Worm (Caenorhabditis elegans) whole organism, young adult: Measurements from ENCODE around the gene col-40.
A peak's percentile ranks its signal among the peaks of the same experiment; 100 is the strongest.

ENCODE experiments used
- C06A6.2 ChIP-seq: fragments of 200-800 bp; sonication (Bioruptor generic); conservative IDR thresholded peaks from 2 replicates; pipeline ENCODE4 v1.3.6; 2022; ENCODE audit warnings: missing genetic modification characterization, missing compliant biosample characterization
- C17E4.6 ChIP-seq: fragments of 200-800 bp; sonication (Bioruptor generic); IDR thresholded peaks from 2 replicates; pipeline ENCODE4 v1.3.6; 2022; ENCODE audit warnings: missing genetic modification reagents, missing genetic modification characterization, missing compliant biosample characterization
- D2030.7 ChIP-seq: fragments of 200-800 bp; sonication (Bioruptor generic); IDR thresholded peaks from 2 replicates; pipeline ENCODE4 v1.3.6; 2022; ENCODE audit warnings: missing genetic modification reagents, missing genetic modification characterization, missing compliant biosample characterization
- F37B4.10 ChIP-seq: fragments of 200-800 bp; sonication (Bioruptor generic); IDR thresholded peaks from 2 replicates; pipeline ENCODE4 v1.3.6; 2022; ENCODE audit warnings: missing genetic modification characterization, missing compliant biosample characterization
- F57A8.1 ChIP-seq: fragments of 200-800 bp; sonication (Bioruptor generic); optimal IDR thresholded peaks from 2 replicates; lab custom pipeline; 2018; ENCODE audit warnings: mild to moderate bottlenecking, missing genetic modification characterization, moderate library complexity, missing compliant biosample characterization
- K12H6.12 ChIP-seq: fragments of 200-800 bp; sonication (Bioruptor generic); optimal IDR thresholded peaks from 2 replicates; lab custom pipeline; 2018; ENCODE audit warnings: mild to moderate bottlenecking, missing genetic modification characterization, missing compliant biosample characterization
- Y56A3A.18 ChIP-seq: fragments of 200-800 bp; sonication (Bioruptor generic); IDR thresholded peaks from 2 replicates; pipeline ENCODE4 v1.3.6; 2022; ENCODE audit warnings: missing genetic modification reagents, missing genetic modification characterization, missing compliant biosample characterization
- Y67H2A.10 ChIP-seq: fragments of 200-800 bp; sonication (Bioruptor generic); conservative IDR thresholded peaks from 2 replicates; pipeline ENCODE4 v1.3.6; 2022; ENCODE audit warnings: missing genetic modification reagents, missing genetic modification characterization, missing compliant biosample characterization
- aptf-2 ChIP-seq: fragments of 200-800 bp; sonication (Bioruptor generic); conservative IDR thresholded peaks from 2 replicates; pipeline ENCODE4 v1.3.6; 2022; ENCODE audit warnings: missing genetic modification reagents, missing genetic modification characterization, missing compliant biosample characterization
- athp-1 ChIP-seq: sonication (generic microtip); optimal IDR thresholded peaks from 2 replicates; lab custom pipeline; 2017; ENCODE audit warnings: mild to moderate bottlenecking, missing genetic modification characterization, missing compliant biosample characterization
- attf-5 ChIP-seq: fragments of 200-800 bp; sonication (Bioruptor generic); optimal IDR thresholded peaks from 2 replicates; lab custom pipeline; 2018; ENCODE audit warnings: mild to moderate bottlenecking, missing genetic modification characterization, missing compliant biosample characterization
- attf-6 ChIP-seq: fragments of 200-800 bp; sonication (Bioruptor generic); IDR thresholded peaks from 2 replicates; pipeline ENCODE4 v1.3.6; 2022; ENCODE audit warnings: missing genetic modification reagents, missing genetic modification characterization, missing compliant biosample characterization
- bed-2 ChIP-seq: fragments of 200-800 bp; sonication (Bioruptor generic); IDR thresholded peaks from 2 replicates; pipeline ENCODE4 v1.3.6; 2022; ENCODE audit warnings: missing genetic modification reagents, missing genetic modification characterization, missing compliant biosample characterization
- cebp-1 ChIP-seq, 2 experiments: fragments of 200-800 bp in 1 of 2; sonication (Bioruptor generic) in 1 of 2; sonication (generic microtip) in 1 of 2; IDR thresholded peaks in 1 of 2; optimal IDR thresholded peaks in 1 of 2; 2 replicates each; pipeline versions ENCODE4 v1.3.6 to Lab custom; 2017 to 2022; ENCODE audit warnings: missing compliant biosample characterization in 2 of 2, missing genetic modification characterization in 2 of 2, mild to moderate bottlenecking in 1 of 2, missing genetic modification reagents in 1 of 2, moderate library complexity in 1 of 2
- ceh-100 ChIP-seq: fragments of 200-800 bp; sonication (Bioruptor generic); IDR thresholded peaks from 2 replicates; pipeline ENCODE4 v1.3.6; 2022; ENCODE audit warnings: missing genetic modification reagents, missing genetic modification characterization, missing compliant biosample characterization
- ceh-27 ChIP-seq: fragments of 200-800 bp; sonication (Bioruptor generic); optimal IDR thresholded peaks from 2 replicates; lab custom pipeline; 2018; ENCODE audit warnings: mild to moderate bottlenecking, missing genetic modification characterization, moderate library complexity, missing compliant biosample characterization
- ceh-79 ChIP-seq: sonication (generic microtip); optimal IDR thresholded peaks from 2 replicates; lab custom pipeline; 2017; ENCODE audit warnings: mild to moderate bottlenecking, missing genetic modification characterization, missing compliant biosample characterization
- chd-7 ChIP-seq: sonication (generic microtip); optimal IDR thresholded peaks from 2 replicates; lab custom pipeline; 2016; ENCODE audit warnings: mild to moderate bottlenecking, missing genetic modification characterization, moderate library complexity, missing compliant biosample characterization
- dox-1 ChIP-seq: fragments of 200-800 bp; sonication (Bioruptor generic); IDR thresholded peaks from 2 replicates; pipeline ENCODE4 v1.3.6; 2022; ENCODE audit warnings: missing genetic modification reagents, missing genetic modification characterization, missing compliant biosample characterization
- efl-1 ChIP-seq: fragments of 150-350 bp; optimal IDR thresholded peaks from 2 replicates; lab custom pipeline; 2014; ENCODE audit warnings: missing biosample characterization, missing genetic modification reagents, missing genetic modification characterization
- egrh-3 ChIP-seq: fragments of 200-800 bp; sonication (Bioruptor generic); IDR thresholded peaks from 2 replicates; pipeline ENCODE4 v1.3.6; 2022; ENCODE audit warnings: missing genetic modification reagents, missing genetic modification characterization, missing compliant biosample characterization
- ekl-4 ChIP-seq: fragments of 200-800 bp; sonication (Bioruptor generic); IDR thresholded peaks from 2 replicates; pipeline ENCODE4 v1.3.6; 2022; ENCODE audit warnings: missing genetic modification reagents, missing genetic modification characterization, missing compliant biosample characterization
- hmg-1.2 ChIP-seq: fragments of 200-800 bp; sonication (Bioruptor generic); IDR thresholded peaks from 2 replicates; pipeline ENCODE4 v1.3.6; 2022; ENCODE audit warnings: missing genetic modification reagents, missing genetic modification characterization, missing compliant biosample characterization
- let-526 ChIP-seq: fragments of 200-800 bp; sonication (Bioruptor generic); IDR thresholded peaks from 2 replicates; pipeline ENCODE4 v1.3.6; 2022; ENCODE audit warnings: missing genetic modification reagents, missing genetic modification characterization, missing compliant biosample characterization
- lin-35 ChIP-seq, 3 experiments: fragments of 150-350 bp in 2 of 3; sonication (generic microtip) in 1 of 3; optimal IDR thresholded peaks; 2 replicates each; lab custom pipeline; 2014 to 2018; ENCODE audit warnings: missing biosample characterization in 3 of 3, missing genetic modification characterization in 3 of 3, missing genetic modification reagents in 3 of 3
- lin-40 ChIP-seq: sonication (generic microtip); optimal IDR thresholded peaks from 2 replicates; lab custom pipeline; 2016; ENCODE audit warnings: missing genetic modification characterization, mild to moderate bottlenecking, missing compliant biosample characterization, missing genotype, missing genetic modification reagents
- lir-1 ChIP-seq: fragments of 200-800 bp; sonication (Bioruptor generic); conservative IDR thresholded peaks from 2 replicates; pipeline ENCODE4 v1.3.6; 2022; ENCODE audit warnings: missing genetic modification reagents, missing genetic modification characterization, missing compliant biosample characterization
- lsl-1 ChIP-seq: fragments of 200-800 bp; sonication (Bioruptor generic); optimal IDR thresholded peaks from 2 replicates; lab custom pipeline; 2018; ENCODE audit warnings: mild to moderate bottlenecking, missing genetic modification characterization, moderate library complexity, missing compliant biosample characterization
- madf-10 ChIP-seq: sonication (generic microtip); optimal IDR thresholded peaks from 2 replicates; lab custom pipeline; 2016; ENCODE audit warnings: mild to moderate bottlenecking, missing genetic modification characterization, missing compliant biosample characterization
- madf-3 ChIP-seq: fragments of 200-800 bp; sonication (Bioruptor generic); IDR thresholded peaks from 2 replicates; pipeline ENCODE4 v1.3.6; 2022; ENCODE audit warnings: missing genetic modification reagents, missing genetic modification characterization, missing compliant biosample characterization
- madf-6 ChIP-seq: fragments of 200-800 bp; sonication (Bioruptor generic); IDR thresholded peaks from 2 replicates; pipeline ENCODE4 v1.3.6; 2022; ENCODE audit warnings: missing genetic modification reagents, missing genetic modification characterization, missing compliant biosample characterization
- madf-8 ChIP-seq: fragments of 200-800 bp; sonication (Bioruptor generic); conservative IDR thresholded peaks from 2 replicates; pipeline ENCODE4 v1.3.6; 2022; ENCODE audit warnings: missing genetic modification reagents, missing genetic modification characterization, missing compliant biosample characterization
- mcd-1 ChIP-seq: fragments of 200-800 bp; sonication (Bioruptor generic); IDR thresholded peaks from 2 replicates; pipeline ENCODE4 v1.3.6; 2022; ENCODE audit warnings: missing genetic modification reagents, missing genetic modification characterization, missing compliant biosample characterization
- pbrm-1 ChIP-seq: fragments of 200-800 bp; sonication (Bioruptor generic); IDR thresholded peaks from 2 replicates; pipeline ENCODE4 v1.3.6; 2022; ENCODE audit warnings: missing genetic modification reagents, missing genetic modification characterization, missing compliant biosample characterization
- rcor-1 ChIP-seq: fragments of 200-800 bp; sonication (Bioruptor generic); IDR thresholded peaks from 2 replicates; pipeline ENCODE4 v1.3.6; 2022; ENCODE audit warnings: missing genetic modification reagents, missing genetic modification characterization, missing compliant biosample characterization
- sea-2 ChIP-seq: fragments of 200-800 bp; sonication (Bioruptor generic); IDR thresholded peaks from 2 replicates; pipeline ENCODE4 v1.3.6; 2022; ENCODE audit warnings: missing genetic modification characterization, missing compliant biosample characterization
- snpc-3.4 ChIP-seq: sonication (generic microtip); optimal IDR thresholded peaks from 2 replicates; lab custom pipeline; 2017; ENCODE audit warnings: missing genetic modification characterization, mild to moderate bottlenecking, missing compliant biosample characterization, antibody characterized with exemption, moderate library complexity, missing genotype, missing genetic modification reagents
- tbp1 ChIP-seq: fragments of 200-800 bp; sonication (Bioruptor generic); optimal IDR thresholded peaks from 2 replicates; lab custom pipeline; 2018; ENCODE audit warnings: mild to moderate bottlenecking, missing genetic modification characterization, missing compliant biosample characterization
- tlf-1 ChIP-seq: fragments of 200-800 bp; sonication (Bioruptor generic); optimal IDR thresholded peaks from 2 replicates; lab custom pipeline; 2018; ENCODE audit warnings: mild to moderate bottlenecking, missing genetic modification characterization, missing compliant biosample characterization
- unc-130 ChIP-seq: sonication (generic microtip); optimal IDR thresholded peaks from 2 replicates; lab custom pipeline; 2016; ENCODE audit warnings: missing genetic modification reagents, missing genetic modification characterization, missing compliant biosample characterization
- zim-3 ChIP-seq: sonication (generic microtip); optimal IDR thresholded peaks from 2 replicates; lab custom pipeline; 2017; ENCODE audit warnings: mild to moderate bottlenecking, missing genetic modification characterization, moderate library complexity, missing compliant biosample characterization
- ztf-18 ChIP-seq: sonication (generic microtip); optimal IDR thresholded peaks from 2 replicates; lab custom pipeline; 2016; ENCODE audit warnings: missing genotype, mild to moderate bottlenecking, missing genetic modification characterization, missing compliant biosample characterization
- ztf-25 ChIP-seq: fragments of 200-800 bp; sonication (Bioruptor generic); IDR thresholded peaks from 2 replicates; pipeline ENCODE4 v1.3.6; 2022; ENCODE audit warnings: missing genetic modification reagents, missing genetic modification characterization, missing compliant biosample characterization
- ztf-26 ChIP-seq: sonication (generic microtip); optimal IDR thresholded peaks from 2 replicates; lab custom pipeline; 2017; ENCODE audit warnings: missing genetic modification characterization, missing compliant biosample characterization
- ztf-28 ChIP-seq: fragments of 200-800 bp; sonication (Bioruptor generic); IDR thresholded peaks from 2 replicates; pipeline ENCODE4 v1.3.6; 2022; ENCODE audit warnings: missing genetic modification reagents, missing genetic modification characterization, missing compliant biosample characterization

col-40 gene

DNA sequence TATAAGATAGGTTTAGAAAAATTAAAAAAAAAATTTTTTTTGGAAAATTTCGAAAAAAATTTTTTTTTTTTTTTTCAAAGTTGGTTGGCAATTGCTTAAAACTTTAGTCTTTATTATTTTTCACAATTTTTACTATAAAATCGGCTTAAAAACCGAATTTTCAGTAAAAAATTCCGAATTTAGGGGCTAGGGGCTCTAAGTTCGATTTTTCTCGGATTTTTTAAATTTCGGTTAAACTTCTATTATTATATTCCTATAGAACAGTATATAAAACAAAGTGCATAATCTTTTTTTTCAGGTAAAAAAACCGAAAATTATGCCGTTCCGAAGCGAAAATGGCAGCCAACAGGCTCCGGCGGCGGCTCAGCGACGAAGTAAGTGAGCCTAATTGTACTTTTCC is 29.7 kb upstream of the col-40 start, which contains the start of gene pod-2:
TSS of gene pod-2 (plus strand) at position 301 of the 400 bp plus-strand sequence.
- TF ChIP-seq ztf-26 (no peak), snpc-3.4 (no peak), lsl-1 (GFP tag; lab: Kevin White, UChicago) (no peak), pbrm-1 (no peak), tbp1 (GFP tag; lab: Kevin White, UChicago) (no peak), K12H6.12 (no peak), Y56A3A.18 (no peak), unc-130 (GFP tag; lab: Kevin White, UChicago) (no peak), madf-6 (no peak), lin-35 (GFP tag; optimal IDR thresholded peaks at IDR 0.05; lab: Kevin White, UChicago) (no peak), C06A6.2 (GFP tag; lab: Robert Waterston, UW) (no peak), sea-2 (GFP tag; lab: Robert Waterston, UW) (no peak), Y67H2A.10 (no peak), madf-8 (no peak), ceh-79 (tag; lab: Kevin White, UChicago) (no peak), F37B4.10 (GFP tag; lab: Robert Waterston, UW) (no peak), F57A8.1 (GFP tag; lab: Kevin White, UChicago) (no peak), chd-7 (no peak), egrh-3 (no peak), let-526 (GFP tag; lab: Robert Waterston, UW) (no peak)

DNA sequence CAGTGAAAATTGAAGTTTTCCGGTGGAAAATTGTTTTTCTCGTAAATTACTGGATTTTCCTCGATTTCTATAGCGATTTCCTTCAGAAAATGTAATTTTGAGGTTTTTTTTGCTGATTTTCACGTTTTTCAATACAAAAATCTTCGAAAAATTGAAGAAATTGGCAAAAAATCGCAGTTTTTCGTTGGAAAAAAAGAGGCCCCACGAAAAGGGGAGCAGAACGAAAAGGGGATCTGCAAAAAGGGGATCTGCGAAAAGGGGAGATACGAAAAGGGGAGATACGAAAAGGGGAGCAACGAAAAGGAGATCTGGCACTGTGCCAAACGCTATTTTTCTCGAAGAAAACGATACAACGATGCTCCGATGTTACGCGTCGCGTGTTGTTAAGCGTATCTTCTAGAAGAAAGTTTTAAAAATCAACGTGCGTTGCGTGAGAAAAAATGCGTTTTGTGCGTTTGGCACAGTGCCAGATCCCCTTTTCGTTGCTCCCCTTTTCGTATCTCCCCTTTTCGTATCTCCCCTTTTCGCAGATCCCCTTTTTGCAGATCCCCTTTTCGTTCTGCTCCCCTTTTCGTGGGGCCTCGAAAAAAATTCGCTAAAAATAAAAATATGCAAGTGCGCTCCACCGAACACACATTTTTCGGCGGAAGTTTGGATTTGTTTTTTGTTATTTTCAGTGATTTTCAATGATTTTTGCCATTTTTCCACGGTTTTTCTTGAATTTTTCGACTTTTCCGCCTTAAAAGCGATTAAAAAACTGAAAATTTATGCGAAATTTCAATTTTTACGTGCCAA is 27.7 kb upstream of the col-40 start:
- TF ChIP-seq efl-1 (GFP tag; lab: Kevin White, UChicago): peak; percentile 31
- TF ChIP-seq ceh-100: peak; percentile 99
- TF ChIP-seq ztf-28 (GFP tag; lab: Robert Waterston, UW): peak; percentile 90
- TF ChIP-seq ekl-4 (GFP tag; lab: Robert Waterston, UW): peak; percentile 46; the same call in 1 of the 2 replicates
- peak; percentile 84; the same call in 1 of the 2 replicates for TF ChIP-seq madf-3
- TF ChIP-seq attf-5 (GFP tag; lab: Kevin White, UChicago): peak; percentile 52
- peak; percentile 0 for TF ChIP-seq athp-1 (tag; lab: Kevin White, UChicago)
- peak; percentile 80 for TF ChIP-seq aptf-2 (GFP tag; lab: Robert Waterston, UW)
- peak; percentile 96 for TF ChIP-seq mcd-1 (GFP tag; lab: Robert Waterston, UW)
- peak; percentile 99 for TF ChIP-seq D2030.7 (GFP tag; lab: Robert Waterston, UW)
- peak; percentile 50 for TF ChIP-seq ceh-27
- peak; percentile 71; the same call in 1 of the 2 replicates for TF ChIP-seq lir-1 (GFP tag; lab: Robert Waterston, UW)
- TF ChIP-seq zim-3 (tag; lab: Kevin White, UChicago): peak; percentile 18
- peak; percentile 46 for TF ChIP-seq lin-40 (tag; lab: Kevin White, UChicago)
- peak; percentile 21 for TF ChIP-seq madf-10
- peak; percentile 65 for TF ChIP-seq cebp-1 (GFP tag; IDR thresholded peaks at IDR 0.05; lab: Robert Waterston, UW)
- peak; percentile 35 for TF ChIP-seq cebp-1 (tag; optimal IDR thresholded peaks at IDR 0.05; lab: Kevin White, UChicago)
- TF ChIP-seq C17E4.6 (GFP tag; lab: Robert Waterston, UW): peak; percentile 56; the same call in 1 of the 2 replicates
- peak; percentile 84 for TF ChIP-seq rcor-1 (GFP tag; lab: Robert Waterston, UW)
- TF ChIP-seq K12H6.12: peak; percentile 42
- TF ChIP-seq dox-1 (GFP tag; lab: Robert Waterston, UW): peak; percentile 95
- TF ChIP-seq snpc-3.4: peak; percentile 7
- peak; percentile 63 for TF ChIP-seq bed-2
- peak; percentile 83 for TF ChIP-seq pbrm-1
- peak; percentile 23 for TF ChIP-seq hmg-1.2 (GFP tag; lab: Robert Waterston, UW)
- 0 out of 2 replicates have a peak, but pooled peaks have one; percentile 55 for TF ChIP-seq attf-6 (GFP tag; lab: Robert Waterston, UW)
- TF ChIP-seq tlf-1: peak; percentile 3
- TF ChIP-seq madf-8: 0 out of 2 replicates have a peak, but pooled peaks have one; percentile 25
- peak; percentile 14 for TF ChIP-seq lsl-1 (GFP tag; lab: Kevin White, UChicago)
- TF ChIP-seq ztf-25 (GFP tag; lab: Robert Waterston, UW): peak; percentile 68; the same call in 1 of the 2 replicates
- peak; percentile 24 for TF ChIP-seq ztf-18 (tag; lab: Kevin White, UChicago)
